Worm (Caenorhabditis elegans): Measurements from ENCODE around the gene lin-52.

ce11 chrIII:9793592-9794417 is 30.7 kb downstream of the lin-52 start, which contains the start of the genes R10E11.9 and mcm-6:
- TF ChIP-seq aly-2 (tag; optimal IDR thresholded peaks at IDR 0.05) (no peak), nhr-77 (tag; optimal IDR thresholded peaks at IDR 0.05) (no peak), ztf-11 (tag; optimal IDR thresholded peaks at IDR 0.05) (no peak), skn-1 (tag; optimal IDR thresholded peaks at IDR 0.05) (no peak), ZK546.5 (tag; optimal IDR thresholded peaks at IDR 0.05) (no peak), nhr-6 (tag; optimal IDR thresholded peaks at IDR 0.05) (no peak), fos-1 (tag; optimal IDR thresholded peaks at IDR 0.05) (no peak), unc-62 (GFP tag; optimal IDR thresholded peaks at IDR 0.05) (no peak), ztf-4 (tag; optimal IDR thresholded peaks at IDR 0.05) (no peak), snpc-4 (tag; optimal IDR thresholded peaks at IDR 0.05) (no peak), mdl-1 (tag; optimal IDR thresholded peaks at IDR 0.05) (no peak), ama-1 (optimal IDR thresholded peaks at IDR 0.05) (no peak), nhr-12 (tag; optimal IDR thresholded peaks at IDR 0.05) (no peak), sem-4 (tag; optimal IDR thresholded peaks at IDR 0.05) (no peak)
